Fruit fly (Drosophila melanogaster) whole organism, embryonic: ENCODE results near the gene Wdr92.
A peak's percentile ranks its signal among the peaks of the same experiment; 100 is the strongest.

Experiments used
- Adf1 ChIP-seq: fragments of 200-800 bp; sonication (Bioruptor generic); IDR thresholded peaks from 2 replicates; pipeline ENCODE4 v1.3.6; 2022; ENCODE audit warnings: missing biosample characterization, missing genetic modification characterization
- C15 ChIP-seq: fragments of 200-800 bp; sonication (Bioruptor generic); IDR thresholded peaks from 3 replicates; pipeline ENCODE4 v1.3.6; 2022; ENCODE audit warnings: missing biosample characterization, missing genetic modification characterization
- CG10431 ChIP-seq: fragments of 200-800 bp; sonication (Bioruptor generic); optimal IDR thresholded peaks from 3 replicates; lab custom pipeline; 2018; ENCODE audit warnings: missing biosample characterization, mild to moderate bottlenecking, missing genetic modification characterization
- CG10462 ChIP-seq: fragments of 200-800 bp; sonication (Bioruptor generic); optimal IDR thresholded peaks from 2 replicates; lab custom pipeline; 2016; ENCODE audit warnings: missing biosample characterization, missing genetic modification characterization
- CG12744 ChIP-seq: fragments of 200-800 bp; sonication (Bioruptor generic); optimal IDR thresholded peaks from 2 replicates; lab custom pipeline; 2016; ENCODE audit warnings: missing biosample characterization, missing genetic modification characterization
- CG12769 ChIP-seq: fragments of 200-800 bp; sonication (Bioruptor generic); optimal IDR thresholded peaks from 2 replicates; lab custom pipeline; 2019; ENCODE audit warnings: missing biosample characterization, mild to moderate bottlenecking, missing genetic modification characterization, moderate library complexity
- CG15514 ChIP-seq: fragments of 200-800 bp; sonication (Bioruptor generic); optimal IDR thresholded peaks from 3 replicates; lab custom pipeline; 2017; ENCODE audit warnings: missing biosample characterization, missing genetic modification characterization, mild to moderate bottlenecking, moderate library complexity, missing genetic modification reagents
- CG15696 ChIP-seq: fragments of 200-800 bp; sonication (Bioruptor generic); optimal IDR thresholded peaks from 2 replicates; lab custom pipeline; 2019; ENCODE audit warnings: missing biosample characterization, mild to moderate bottlenecking, missing genetic modification characterization, moderate library complexity
- CG17328 ChIP-seq: fragments of 200-800 bp; sonication (Bioruptor generic); IDR thresholded peaks from 2 replicates; pipeline ENCODE4 v1.3.6; 2022; ENCODE audit warnings: missing biosample characterization, missing genetic modification characterization
- CG17385 ChIP-seq: fragments of 200-800 bp; sonication (Bioruptor generic); optimal IDR thresholded peaks from 3 replicates; lab custom pipeline; 2018; ENCODE audit warnings: missing biosample characterization, mild to moderate bottlenecking, missing genetic modification characterization
- CG17612 ChIP-seq: fragments of 200-800 bp; sonication (Bioruptor generic); IDR thresholded peaks from 2 replicates; pipeline ENCODE4 v1.3.6; 2022; ENCODE audit warnings: missing biosample characterization, missing genetic modification characterization
- CG1792 ChIP-seq: fragments of 200-800 bp; sonication (Bioruptor generic); optimal IDR thresholded peaks from 2 replicates; lab custom pipeline; 2016; ENCODE audit warnings: missing biosample characterization, missing genetic modification characterization
- CG18476 ChIP-seq: fragments of 200-800 bp; sonication (Bioruptor generic); optimal IDR thresholded peaks from 2 replicates; lab custom pipeline; 2016; ENCODE audit warnings: missing biosample characterization, mild to moderate bottlenecking, missing genetic modification characterization
- CG3407 ChIP-seq: fragments of 200-800 bp; sonication (Bioruptor generic); optimal IDR thresholded peaks from 2 replicates; lab custom pipeline; 2018; ENCODE audit warnings: missing biosample characterization, mild to moderate bottlenecking, missing genetic modification characterization
- CG3847 ChIP-seq: fragments of 200-800 bp; sonication (Bioruptor generic); IDR thresholded peaks from 2 replicates; pipeline ENCODE4 v1.3.6; 2022; ENCODE audit warnings: missing biosample characterization, missing genetic modification characterization
- CG3995 ChIP-seq: fragments of 200-800 bp; sonication (Bioruptor generic); optimal IDR thresholded peaks from 3 replicates; lab custom pipeline; 2016; ENCODE audit warnings: missing biosample characterization, missing genetic modification characterization
- CG42726 ChIP-seq: fragments of 200-800 bp; sonication (Bioruptor generic); IDR thresholded peaks from 2 replicates; pipeline ENCODE4 v1.3.6; 2022; ENCODE audit warnings: missing biosample characterization, missing genetic modification characterization; ENCODE audit not compliant: partially characterized antibody
- CG4424 ChIP-seq: fragments of 200-800 bp; sonication (Bioruptor generic); optimal IDR thresholded peaks from 3 replicates; lab custom pipeline; 2016; ENCODE audit warnings: missing biosample characterization, missing genetic modification characterization
- CG9215 ChIP-seq: fragments of 200-800 bp; sonication (Bioruptor generic); IDR thresholded peaks from 2 replicates; pipeline ENCODE4 v1.3.6; 2022; ENCODE audit warnings: missing biosample characterization, missing genetic modification characterization
- D ChIP-seq, 2 experiments: fragments of 200-800 bp in 1 of 2; fragments of >200 bp in 1 of 2; sonication (Bioruptor generic) in 1 of 2; optimal IDR thresholded peaks; 2 replicates in 1 of 2; 3 replicates in 1 of 2; lab custom pipeline; 2017; ENCODE audit warnings: mild to moderate bottlenecking in 1 of 2, missing biosample characterization in 1 of 2, missing genetic modification characterization in 1 of 2, missing genetic modification reagents in 1 of 2
- Dbx ChIP-seq: fragments of 200-800 bp; sonication (Bioruptor generic); IDR thresholded peaks from 3 replicates; pipeline ENCODE4 v1.3.6; 2022; ENCODE audit warnings: missing biosample characterization, missing genetic modification characterization
- Drgx ChIP-seq: fragments of 200-800 bp; sonication (Bioruptor generic); IDR thresholded peaks from 2 replicates; pipeline ENCODE4 v1.3.6; 2022; ENCODE audit warnings: missing biosample characterization, missing genetic modification characterization
- Fer1 ChIP-seq: fragments of 200-800 bp; sonication (Bioruptor generic); optimal IDR thresholded peaks from 2 replicates; lab custom pipeline; 2017; ENCODE audit warnings: missing biosample characterization, mild to moderate bottlenecking, missing genetic modification characterization
- Hr51 ChIP-seq, 2 experiments: fragments of 200-800 bp; sonication (Bioruptor generic); optimal IDR thresholded peaks; 2 replicates in 1 of 2; 3 replicates in 1 of 2; lab custom pipeline; 2016 to 2018; ENCODE audit warnings: missing biosample characterization in 2 of 2, missing genetic modification characterization in 2 of 2, mild to moderate bottlenecking in 1 of 2, moderate library complexity in 1 of 2
- MBD-R2 ChIP-seq: fragments of 200-800 bp; sonication (Bioruptor generic); IDR thresholded peaks from 2 replicates; pipeline ENCODE4 v1.3.6; 2022; ENCODE audit warnings: missing biosample characterization, missing genetic modification characterization
- Tbp ChIP-seq: fragments of >200 bp; optimal IDR thresholded peaks from 2 replicates; lab custom pipeline; 2018; ENCODE audit warnings: missing biosample characterization, missing genetic modification characterization
- al ChIP-seq: fragments of 200-800 bp; sonication (Bioruptor generic); IDR thresholded peaks from 2 replicates; pipeline ENCODE4 v1.3.6; 2022; ENCODE audit warnings: missing biosample characterization, missing genetic modification characterization
- bcd ChIP-seq: fragments of 200-800 bp; sonication (Bioruptor generic); optimal IDR thresholded peaks from 2 replicates; lab custom pipeline; 2017; ENCODE audit warnings: missing biosample characterization, mild to moderate bottlenecking, missing genetic modification characterization
- cg ChIP-seq: fragments of 200-800 bp; sonication (Bioruptor generic); optimal IDR thresholded peaks from 3 replicates; lab custom pipeline; 2019; ENCODE audit warnings: missing biosample characterization, mild to moderate bottlenecking, missing genetic modification characterization, moderate library complexity
- chif ChIP-seq, 2 experiments: fragments of 200-800 bp; sonication (Bioruptor generic); optimal IDR thresholded peaks; 3 replicates each; lab custom pipeline; 2016; ENCODE audit warnings: missing biosample characterization in 2 of 2, missing genetic modification characterization in 2 of 2
- dati ChIP-seq: fragments of 200-800 bp; sonication (Bioruptor generic); IDR thresholded peaks from 2 replicates; pipeline ENCODE4 v1.3.6; 2022; ENCODE audit warnings: missing biosample characterization, missing genetic modification characterization
- dm ChIP-seq: fragments of 200-800 bp; sonication (Bioruptor generic); optimal IDR thresholded peaks from 3 replicates; lab custom pipeline; 2016; ENCODE audit warnings: missing biosample characterization, missing genetic modification characterization
- dmrt99B ChIP-seq: fragments of 200-800 bp; sonication (Bioruptor generic); optimal IDR thresholded peaks from 2 replicates; lab custom pipeline; 2018; ENCODE audit warnings: missing biosample characterization, mild to moderate bottlenecking, missing genetic modification characterization, moderate library complexity
- eve ChIP-seq, 2 experiments: fragments of >200 bp; optimal IDR thresholded peaks; 2 replicates each; lab custom pipeline; 2017; ENCODE audit warnings: missing biosample characterization in 2 of 2, missing genetic modification characterization in 2 of 2
- ewg ChIP-seq: fragments of 200-800 bp; sonication (Bioruptor generic); optimal IDR thresholded peaks from 3 replicates; lab custom pipeline; 2017; ENCODE audit warnings: mild to moderate bottlenecking, missing biosample characterization, missing genetic modification reagents, missing genetic modification characterization
- exex ChIP-seq: fragments of 200-800 bp; sonication (Bioruptor generic); optimal IDR thresholded peaks from 4 replicates; lab custom pipeline; 2018; ENCODE audit warnings: missing biosample characterization, mild to moderate bottlenecking, missing genetic modification characterization, moderate library complexity
- kah ChIP-seq: fragments of 200-800 bp; sonication (Bioruptor generic); optimal IDR thresholded peaks from 2 replicates; lab custom pipeline; 2018; ENCODE audit warnings: missing biosample characterization, mild to moderate bottlenecking, missing genetic modification characterization
- lab ChIP-seq: fragments of 200-800 bp; sonication (Bioruptor generic); optimal IDR thresholded peaks from 3 replicates; lab custom pipeline; 2017; ENCODE audit warnings: missing biosample characterization, missing genetic modification characterization, mild to moderate bottlenecking, moderate library complexity, missing genetic modification reagents
- lmd ChIP-seq: fragments of 200-800 bp; sonication (Bioruptor generic); IDR thresholded peaks from 2 replicates; pipeline ENCODE4 v1.3.6; 2022; ENCODE audit warnings: missing biosample characterization, missing genetic modification characterization
- mirr ChIP-seq: fragments of 200-800 bp; sonication (Bioruptor generic); optimal IDR thresholded peaks from 3 replicates; lab custom pipeline; 2018; ENCODE audit warnings: missing biosample characterization, mild to moderate bottlenecking, missing genetic modification characterization
- odd ChIP-seq: fragments of 200-800 bp; sonication (Bioruptor generic); optimal IDR thresholded peaks from 2 replicates; lab custom pipeline; 2017; ENCODE audit warnings: missing biosample characterization, mild to moderate bottlenecking, missing genetic modification characterization
- peb ChIP-seq: fragments of 200-800 bp; sonication (Bioruptor generic); IDR thresholded peaks from 2 replicates; pipeline ENCODE4 v1.3.6; 2022; ENCODE audit warnings: missing biosample characterization, missing genetic modification characterization
- shn ChIP-seq: fragments of 200-800 bp; sonication (Bioruptor generic); optimal IDR thresholded peaks from 3 replicates; lab custom pipeline; 2016; ENCODE audit warnings: missing biosample characterization, missing genetic modification characterization
- slou ChIP-seq: fragments of 200-800 bp; sonication (Bioruptor generic); optimal IDR thresholded peaks from 3 replicates; lab custom pipeline; 2016; ENCODE audit warnings: missing biosample characterization, missing genetic modification characterization
- ssp ChIP-seq: fragments of 200-800 bp; sonication (Bioruptor generic); IDR thresholded peaks from 2 replicates; pipeline ENCODE4 v1.3.6; 2022; ENCODE audit warnings: missing biosample characterization, missing genetic modification characterization
- sug ChIP-seq: fragments of 200-800 bp; optimal IDR thresholded peaks from 2 replicates; lab custom pipeline; 2019; ENCODE audit warnings: missing biosample characterization, mild to moderate bottlenecking, missing genetic modification characterization, moderate library complexity
- tin ChIP-seq: fragments of 200-800 bp; sonication (Bioruptor generic); optimal IDR thresholded peaks from 3 replicates; lab custom pipeline; 2016; ENCODE audit warnings: missing biosample characterization, missing genetic modification characterization
- tio ChIP-seq: fragments of 200-800 bp; sonication (Bioruptor generic); optimal IDR thresholded peaks from 2 replicates; lab custom pipeline; 2017; ENCODE audit warnings: missing biosample characterization, missing genetic modification characterization, inconsistent platforms
- z ChIP-seq: fragments of 200-800 bp; sonication (Bioruptor generic); IDR thresholded peaks from 3 replicates; pipeline ENCODE4 v1.3.6; 2022; ENCODE audit warnings: missing biosample characterization, missing genetic modification characterization
- zf30C ChIP-seq: fragments of 200-800 bp; sonication (Bioruptor generic); optimal IDR thresholded peaks from 3 replicates; lab custom pipeline; 2018; ENCODE audit warnings: missing biosample characterization, mild to moderate bottlenecking, missing genetic modification characterization

Wdr92 gene

DNA sequence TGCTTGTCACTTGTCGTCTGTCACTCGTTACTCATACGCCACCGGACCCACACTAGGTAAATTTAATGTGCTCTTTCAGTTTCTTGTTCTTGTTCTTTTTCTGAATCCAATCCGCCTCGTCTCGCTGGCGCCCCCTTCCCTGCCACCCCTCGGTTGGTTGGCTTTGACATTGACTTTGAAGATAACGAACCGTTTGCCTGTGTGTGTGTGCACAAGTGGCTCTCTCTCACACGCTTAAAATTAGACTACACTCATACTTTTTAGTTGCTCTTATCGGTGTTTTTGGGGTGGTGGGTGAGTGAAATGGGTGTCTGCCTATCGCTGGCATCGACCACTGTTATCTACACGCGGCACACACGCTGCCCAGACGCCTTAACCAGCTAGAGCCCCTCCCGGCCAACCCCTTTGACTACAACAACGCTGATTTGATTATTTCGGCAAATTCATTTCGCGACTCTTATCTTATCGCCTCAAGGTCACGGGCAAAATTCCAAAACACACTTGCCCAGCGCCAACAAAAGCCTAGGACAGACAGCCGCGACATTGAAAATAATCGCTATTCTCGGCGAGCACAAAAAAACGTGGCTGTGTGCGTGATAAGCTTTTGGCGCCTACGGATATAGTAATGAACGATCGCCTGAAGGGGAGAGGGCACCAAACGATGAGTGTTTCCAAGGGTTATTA is 42.3 kb downstream of the Wdr92 start (continued):
- TF ChIP-seq CG15696 (no peak), shn (GFP tag; lab: Kevin White, UChicago) (no peak), z (GFP tag; lab: Robert Waterston, UW) (peak; percentile 64; the same call in 2 of the 3 replicates), zf30C (GFP tag; lab: Kevin White, UChicago) (no peak), dmrt99B (tag; lab: Kevin White, UChicago) (no peak), CG9215 (GFP tag; lab: Robert Waterston, UW) (no peak), cg (GFP tag; lab: Kevin White, UChicago) (peak; percentile 61), exex (tag; lab: Kevin White, UChicago) (peak; percentile 88), tin (GFP tag; lab: Kevin White, UChicago) (no peak), CG3407 (GFP tag; lab: Kevin White, UChicago) (no peak), sug (tag; lab: Kevin White, UChicago) (peak; percentile 95), D (optimal IDR thresholded peaks at IDR 0.05; lab: Kevin White, UChicago) (no peak), D (GFP tag; optimal IDR thresholded peaks at IDR 0.05; lab: Kevin White, UChicago) (no peak), Dbx (GFP tag; lab: Robert Waterston, UW) (0 out of 3 replicates have a peak, but pooled peaks have one; percentile 24), dati (no peak), CG15514 (peak; percentile 28), Fer1 (GFP tag; lab: Kevin White, UChicago) (peak; percentile 51), Adf1 (GFP tag; lab: Robert Waterston, UW) (peak; percentile 68; the same call in 1 of the 2 replicates), CG12769 (tag; lab: Kevin White, UChicago) (peak; percentile 35), CG4424 (GFP tag; lab: Kevin White, UChicago) (no peak), ssp (GFP tag; lab: Robert Waterston, UW) (no peak), CG18476 (GFP tag; lab: Kevin White, UChicago) (no peak), odd (GFP tag; lab: Kevin White, UChicago) (no peak), MBD-R2 (GFP tag; lab: Robert Waterston, UW) (0 out of 2 replicates have a peak, but pooled peaks have one; percentile 21), CG10431 (GFP tag; lab: Kevin White, UChicago) (no peak), CG3995 (no peak), bcd (GFP tag; lab: Kevin White, UChicago) (no peak), mirr (peak; percentile 78), peb (GFP tag; lab: Robert Waterston, UW) (no peak), CG10462 (GFP tag; lab: Kevin White, UChicago) (no peak), CG17385 (GFP tag; lab: Kevin White, UChicago) (peak; percentile 16), dm (GFP tag; lab: Kevin White, UChicago) (peak; percentile 46), CG3847 (GFP tag; lab: Robert Waterston, UW) (0 out of 2 replicates have a peak, but pooled peaks have one; percentile 39), Drgx (no peak), CG42726 (GFP tag; lab: Robert Waterston, UW) (no peak), CG12744 (GFP tag; lab: Kevin White, UChicago) (no peak), lab (GFP tag; lab: Kevin White, UChicago) (peak; percentile 71), lmd (GFP tag; lab: Robert Waterston, UW) (no peak), CG17612 (GFP tag; lab: Robert Waterston, UW) (0 out of 2 replicates have a peak, but pooled peaks have one; percentile 22), al (GFP tag; lab: Robert Waterston, UW) (no peak), Tbp (no peak), ewg (GFP tag; lab: Kevin White, UChicago) (no peak), CG1792 (no peak), slou (GFP tag; lab: Kevin White, UChicago) (no peak), tio (GFP tag; lab: Kevin White, UChicago) (no peak), kah (no peak), Hr51 (GFP tag; optimal IDR thresholded peaks at IDR 0.05; lab: Kevin White, UChicago) (no peak), C15 (GFP tag; lab: Robert Waterston, UW) (no peak), chif (GFP tag; optimal IDR thresholded peaks at IDR 0.05; lab: Kevin White, UChicago) (no peak), eve (GFP tag; optimal IDR thresholded peaks at IDR 0.05; lab: Kevin White, UChicago) (no peak), CG17328 (no peak)
